Worm (Caenorhabditis elegans): Measurements from ENCODE around the gene C56G2.15.

ce11 chrIII:6380472-6380871, 12.8 kb upstream of the C56G2.15 start, which contains the start of gene C16A3.5:
- TF ChIP-seq nhr-6 (tag; optimal IDR thresholded peaks at IDR 0.05) (no peak), skn-1 (tag; optimal IDR thresholded peaks at IDR 0.05) (no peak), ceh-82 (tag; optimal IDR thresholded peaks at IDR 0.05) (no peak)
